Fruit fly (Drosophila melanogaster) whole organism, embryonic: ENCODE data around the gene Irk1.

ENCODE experiments used
- Adf1 ChIP-seq: fragments of 200-800 bp; sonication (Bioruptor generic); IDR thresholded peaks from 2 replicates; pipeline ENCODE4 v1.3.6; 2022; ENCODE audit warnings: missing biosample characterization, missing genetic modification characterization
- Asciz ChIP-seq: fragments of 200-800 bp; sonication (Bioruptor generic); optimal IDR thresholded peaks from 2 replicates; lab custom pipeline; 2017; ENCODE audit warnings: missing biosample characterization, mild to moderate bottlenecking, missing genetic modification characterization, missing genetic modification reagents
- C15 ChIP-seq: fragments of 200-800 bp; sonication (Bioruptor generic); IDR thresholded peaks from 3 replicates; pipeline ENCODE4 v1.3.6; 2022; ENCODE audit warnings: missing biosample characterization, missing genetic modification characterization
- CG10979 ChIP-seq: fragments of 200-800 bp; sonication (Bioruptor generic); optimal IDR thresholded peaks from 2 replicates; lab custom pipeline; 2018; ENCODE audit warnings: missing biosample characterization, mild to moderate bottlenecking, missing genetic modification characterization, moderate library complexity
- CG11560 ChIP-seq: fragments of 200-800 bp; sonication (Bioruptor generic); IDR thresholded peaks from 3 replicates; pipeline ENCODE4 v1.3.6; 2022; ENCODE audit warnings: missing biosample characterization, missing genetic modification characterization
- CG12236 ChIP-seq: fragments of 200-800 bp; sonication (Bioruptor generic); optimal IDR thresholded peaks from 2 replicates; lab custom pipeline; 2016; ENCODE audit warnings: missing biosample characterization, missing genetic modification characterization
- CG1233 ChIP-seq: fragments of 200-800 bp; sonication (Bioruptor generic); optimal IDR thresholded peaks from 4 replicates; lab custom pipeline; 2018; ENCODE audit warnings: missing biosample characterization, mild to moderate bottlenecking, missing genetic modification characterization
- CG15073 ChIP-seq: fragments of 200-800 bp; sonication (Bioruptor generic); optimal IDR thresholded peaks from 2 replicates; lab custom pipeline; 2016; ENCODE audit warnings: missing biosample characterization, missing genetic modification characterization
- CG15696 ChIP-seq: fragments of 200-800 bp; sonication (Bioruptor generic); optimal IDR thresholded peaks from 2 replicates; lab custom pipeline; 2019; ENCODE audit warnings: missing biosample characterization, mild to moderate bottlenecking, missing genetic modification characterization, moderate library complexity
- CG1647 ChIP-seq: fragments of 200-800 bp; sonication (Bioruptor generic); optimal IDR thresholded peaks from 3 replicates; lab custom pipeline; 2016; ENCODE audit warnings: missing biosample characterization, missing genetic modification characterization
- CG17361 ChIP-seq: fragments of 200-800 bp; sonication (Bioruptor generic); IDR thresholded peaks from 3 replicates; pipeline ENCODE4 v1.3.6; 2022; ENCODE audit warnings: missing biosample characterization, missing genetic modification characterization
- CG18262 ChIP-seq: fragments of 200-800 bp; optimal IDR thresholded peaks from 3 replicates; lab custom pipeline; 2019; ENCODE audit warnings: missing biosample characterization, mild to moderate bottlenecking, missing genetic modification characterization, moderate library complexity
- CG30403 ChIP-seq: fragments of 200-800 bp; sonication (Bioruptor generic); optimal IDR thresholded peaks from 3 replicates; lab custom pipeline; 2016; ENCODE audit warnings: missing biosample characterization, missing genetic modification characterization
- CG3995 ChIP-seq: fragments of 200-800 bp; sonication (Bioruptor generic); optimal IDR thresholded peaks from 3 replicates; lab custom pipeline; 2016; ENCODE audit warnings: missing biosample characterization, missing genetic modification characterization
- CG42726 ChIP-seq: fragments of 200-800 bp; sonication (Bioruptor generic); IDR thresholded peaks from 2 replicates; pipeline ENCODE4 v1.3.6; 2022; ENCODE audit warnings: missing biosample characterization, missing genetic modification characterization; ENCODE audit not compliant: partially characterized antibody
- CG4617 ChIP-seq: fragments of 200-800 bp; sonication (Bioruptor generic); optimal IDR thresholded peaks from 3 replicates; lab custom pipeline; 2016; ENCODE audit warnings: missing biosample characterization, missing genetic modification characterization, borderline replicate concordance
- CG5245 ChIP-seq: fragments of 200-800 bp; sonication (Bioruptor generic); optimal IDR thresholded peaks from 3 replicates; lab custom pipeline; 2016; ENCODE audit warnings: missing biosample characterization, missing genetic modification characterization
- CG5953 ChIP-seq: fragments of 200-800 bp; sonication (Bioruptor generic); IDR thresholded peaks from 2 replicates; pipeline ENCODE4 v1.3.6; 2022; ENCODE audit warnings: missing biosample characterization, missing genetic modification characterization
- CG6254 ChIP-seq: fragments of 200-800 bp; sonication (Bioruptor generic); optimal IDR thresholded peaks from 3 replicates; lab custom pipeline; 2017; ENCODE audit warnings: mild to moderate bottlenecking, missing biosample characterization, missing genetic modification reagents, missing genetic modification characterization
- CG6813 ChIP-seq: fragments of 200-800 bp; sonication (Bioruptor generic); optimal IDR thresholded peaks from 2 replicates; lab custom pipeline; 2017; ENCODE audit warnings: missing biosample characterization, missing genetic modification characterization, mild to moderate bottlenecking, moderate library complexity, missing genetic modification reagents
- CG6854 ChIP-seq: fragments of 200-800 bp; sonication (Bioruptor generic); optimal IDR thresholded peaks from 3 replicates; lab custom pipeline; 2017; ENCODE audit warnings: missing biosample characterization, mild to moderate bottlenecking, missing genetic modification characterization
- CG7271 ChIP-seq: fragments of 200-800 bp; sonication (Bioruptor generic); optimal IDR thresholded peaks from 2 replicates; lab custom pipeline; 2018; ENCODE audit warnings: missing biosample characterization, mild to moderate bottlenecking, missing genetic modification characterization, moderate library complexity
- CG8765 ChIP-seq: fragments of 200-800 bp; sonication (Bioruptor generic); IDR thresholded peaks from 2 replicates; pipeline ENCODE4 v1.3.6; 2022; ENCODE audit warnings: missing biosample characterization, missing genetic modification characterization
- CG8924 ChIP-seq: fragments of 200-800 bp; optimal IDR thresholded peaks from 3 replicates; lab custom pipeline; 2019; ENCODE audit warnings: missing biosample characterization, mild to moderate bottlenecking, missing genetic modification characterization, moderate library complexity
- CG9727 ChIP-seq: fragments of 200-800 bp; sonication (Bioruptor generic); optimal IDR thresholded peaks from 3 replicates; lab custom pipeline; 2017; ENCODE audit warnings: missing biosample characterization, mild to moderate bottlenecking, missing genetic modification characterization
- CG9876 ChIP-seq: fragments of 200-800 bp; sonication (Bioruptor generic); optimal IDR thresholded peaks from 2 replicates; lab custom pipeline; 2016; ENCODE audit warnings: missing biosample characterization, missing genetic modification characterization
- D19A ChIP-seq: fragments of 200-800 bp; optimal IDR thresholded peaks from 3 replicates; lab custom pipeline; 2019; ENCODE audit warnings: missing biosample characterization, mild to moderate bottlenecking, missing genetic modification characterization, moderate library complexity
- HmgZ ChIP-seq: fragments of 200-800 bp; sonication (Bioruptor generic); optimal IDR thresholded peaks from 2 replicates; lab custom pipeline; 2018; ENCODE audit warnings: missing biosample characterization, mild to moderate bottlenecking, missing genetic modification characterization
- Hr3 ChIP-seq: fragments of 200-800 bp; sonication (Bioruptor generic); optimal IDR thresholded peaks from 3 replicates; lab custom pipeline; 2016; ENCODE audit warnings: missing biosample characterization, missing genetic modification characterization
- Hr39 ChIP-seq: fragments of >200 bp; optimal IDR thresholded peaks from 2 replicates; lab custom pipeline; 2017
- Jarid2 ChIP-seq: fragments of 200-800 bp; sonication (Bioruptor generic); optimal IDR thresholded peaks from 3 replicates; lab custom pipeline; 2017; ENCODE audit warnings: mild to moderate bottlenecking, missing biosample characterization, missing genetic modification reagents, missing genetic modification characterization
- MBD-R2 ChIP-seq: fragments of 200-800 bp; sonication (Bioruptor generic); IDR thresholded peaks from 2 replicates; pipeline ENCODE4 v1.3.6; 2022; ENCODE audit warnings: missing biosample characterization, missing genetic modification characterization
- Meics ChIP-seq: fragments of 200-800 bp; sonication (Bioruptor generic); optimal IDR thresholded peaks from 2 replicates; lab custom pipeline; 2017; ENCODE audit warnings: missing biosample characterization, mild to moderate bottlenecking, missing genetic modification characterization
- Xrp1 ChIP-seq: fragments of 200-800 bp; sonication (Bioruptor generic); IDR thresholded peaks from 2 replicates; pipeline ENCODE4 v1.3.6; 2022; ENCODE audit warnings: missing biosample characterization, missing genetic modification characterization
- croc ChIP-seq: fragments of 200-800 bp; sonication (Bioruptor generic); conservative IDR thresholded peaks from 3 replicates; pipeline ENCODE4 v1.3.6; 2022; ENCODE audit warnings: missing biosample characterization, missing genetic modification characterization
- crol ChIP-seq: fragments of 200-800 bp; sonication (Bioruptor generic); IDR thresholded peaks from 2 replicates; pipeline ENCODE4 v1.3.6; 2022; ENCODE audit warnings: missing biosample characterization, missing genetic modification characterization
- cwo ChIP-seq: fragments of 200-800 bp; sonication (Bioruptor generic); optimal IDR thresholded peaks from 3 replicates; lab custom pipeline; 2017; ENCODE audit warnings: missing biosample characterization, missing genetic modification characterization, mild to moderate bottlenecking, moderate library complexity, missing genetic modification reagents
- disco-r ChIP-seq: fragments of 200-800 bp; sonication (Bioruptor generic); optimal IDR thresholded peaks from 2 replicates; lab custom pipeline; 2016; ENCODE audit warnings: missing biosample characterization, missing genetic modification characterization
- dmrt11E ChIP-seq: fragments of 200-800 bp; sonication (Bioruptor generic); optimal IDR thresholded peaks from 3 replicates; lab custom pipeline; 2018; ENCODE audit warnings: missing biosample characterization, mild to moderate bottlenecking, missing genetic modification characterization, moderate library complexity
- fd102C ChIP-seq: fragments of 200-800 bp; sonication (Bioruptor generic); optimal IDR thresholded peaks from 2 replicates; lab custom pipeline; 2018; ENCODE audit warnings: missing biosample characterization, mild to moderate bottlenecking, missing genetic modification characterization, moderate library complexity
- fru ChIP-seq: fragments of >200 bp; optimal IDR thresholded peaks from 2 replicates; lab custom pipeline; 2017
- h ChIP-seq: fragments of >200 bp; optimal IDR thresholded peaks from 2 replicates; lab custom pipeline; 2017
- ham ChIP-seq: fragments of 200-800 bp; sonication (Bioruptor generic); IDR thresholded peaks from 2 replicates; pipeline ENCODE4 v1.3.6; 2022; ENCODE audit warnings: missing biosample characterization, missing genetic modification characterization
- hbn ChIP-seq: fragments of 200-800 bp; sonication (Bioruptor generic); IDR thresholded peaks from 2 replicates; pipeline ENCODE4 v1.3.6; 2022; ENCODE audit warnings: missing biosample characterization, missing genetic modification characterization; ENCODE audit not compliant: partially characterized antibody
- ken ChIP-seq: fragments of 200-800 bp; sonication (Bioruptor generic); IDR thresholded peaks from 3 replicates; pipeline ENCODE4 v1.3.6; 2022; ENCODE audit warnings: missing biosample characterization, missing genetic modification characterization
- kni ChIP-seq: fragments of 200-800 bp; sonication (Bioruptor generic); optimal IDR thresholded peaks from 3 replicates; lab custom pipeline; 2017; ENCODE audit warnings: mild to moderate bottlenecking, missing biosample characterization, missing genetic modification reagents, missing genetic modification characterization
- pros ChIP-seq: fragments of 200-800 bp; sonication (Bioruptor generic); optimal IDR thresholded peaks from 3 replicates; lab custom pipeline; 2019; ENCODE audit warnings: missing biosample characterization, mild to moderate bottlenecking, missing genetic modification characterization, moderate library complexity
- ro ChIP-seq: fragments of 200-800 bp; sonication (Bioruptor generic); IDR thresholded peaks from 2 replicates; pipeline ENCODE4 v1.3.6; 2022; ENCODE audit warnings: missing biosample characterization, missing genetic modification characterization
- scrt ChIP-seq: fragments of 200-800 bp; sonication (Bioruptor generic); optimal IDR thresholded peaks from 2 replicates; lab custom pipeline; 2018; ENCODE audit warnings: missing biosample characterization, mild to moderate bottlenecking, missing genetic modification characterization, moderate library complexity
- seq ChIP-seq: fragments of 200-800 bp; sonication (Bioruptor generic); IDR thresholded peaks from 2 replicates; pipeline ENCODE4 v1.3.6; 2022; ENCODE audit warnings: missing biosample characterization, missing genetic modification characterization
- slou ChIP-seq: fragments of 200-800 bp; sonication (Bioruptor generic); optimal IDR thresholded peaks from 3 replicates; lab custom pipeline; 2016; ENCODE audit warnings: missing biosample characterization, missing genetic modification characterization
- tio ChIP-seq: fragments of 200-800 bp; sonication (Bioruptor generic); optimal IDR thresholded peaks from 2 replicates; lab custom pipeline; 2017; ENCODE audit warnings: missing biosample characterization, missing genetic modification characterization, inconsistent platforms

The Irk1 gene

dm6 chr3R:23180980-23181630 is 13.0 kb downstream of the Irk1 start (continued):
- no peak for TF ChIP-seq dmrt11E
- TF ChIP-seq Asciz: peak; percentile 82
- TF ChIP-seq CG9876: no peak
- TF ChIP-seq ro (GFP tag; lab: Robert Waterston, UW): no peak
- no peak for TF ChIP-seq pros (GFP tag; lab: Kevin White, UChicago)
- TF ChIP-seq seq (GFP tag; lab: Robert Waterston, UW): no peak
- no peak for TF ChIP-seq CG5245 (GFP tag; lab: Kevin White, UChicago)
- TF ChIP-seq ken (GFP tag; lab: Robert Waterston, UW): no peak
- TF ChIP-seq CG6813: peak; percentile 29
- peak; percentile 84 for TF ChIP-seq Meics (GFP tag; lab: Kevin White, UChicago)
- no peak for TF ChIP-seq CG5953
- TF ChIP-seq C15 (GFP tag; lab: Robert Waterston, UW): no peak
- no peak for TF ChIP-seq Hr3
- no peak for TF ChIP-seq tio (GFP tag; lab: Kevin White, UChicago)
- no peak for TF ChIP-seq croc (GFP tag; lab: Robert Waterston, UW)
- TF ChIP-seq slou: no peak
- no peak for TF ChIP-seq scrt
- no peak for TF ChIP-seq CG4617
- TF ChIP-seq CG6854: no peak
- no peak for TF ChIP-seq CG3995 (GFP tag; lab: Kevin White, UChicago)
- no peak for TF ChIP-seq fru
- TF ChIP-seq CG30403 (GFP tag; lab: Kevin White, UChicago): no peak
- TF ChIP-seq CG9727 (GFP tag; lab: Kevin White, UChicago): peak; percentile 24
- TF ChIP-seq CG7271 (tag; lab: Kevin White, UChicago): no peak
- no peak for TF ChIP-seq Adf1 (GFP tag; lab: Robert Waterston, UW)
- TF ChIP-seq CG8765: no peak
- TF ChIP-seq crol (GFP tag; lab: Robert Waterston, UW): no peak
- no peak for TF ChIP-seq CG15073
- no peak for TF ChIP-seq CG18262 (tag; lab: Kevin White, UChicago)
- no peak for TF ChIP-seq Xrp1 (GFP tag; lab: Robert Waterston, UW)
- TF ChIP-seq CG15696 (tag; lab: Kevin White, UChicago): peak; percentile 14
- no peak for TF ChIP-seq CG8924
- no peak for TF ChIP-seq fd102C (GFP tag; lab: Kevin White, UChicago)
- TF ChIP-seq Hr39 (lab: Kevin White, UChicago): no peak
- peak; percentile 32 for TF ChIP-seq CG10979 (tag; lab: Kevin White, UChicago)
- no peak for TF ChIP-seq HmgZ (tag; lab: Kevin White, UChicago)
- TF ChIP-seq CG11560: no peak
- TF ChIP-seq h (lab: Kevin White, UChicago): no peak
- TF ChIP-seq ham (GFP tag; lab: Robert Waterston, UW): no peak
- no peak for TF ChIP-seq D19A (tag; lab: Kevin White, UChicago)
- no peak for TF ChIP-seq CG6254 (GFP tag; lab: Kevin White, UChicago)
- TF ChIP-seq kni (GFP tag; lab: Kevin White, UChicago): no peak
- no peak for TF ChIP-seq hbn (GFP tag; lab: Robert Waterston, UW)
- no peak for TF ChIP-seq Jarid2 (GFP tag; lab: Kevin White, UChicago)
- no peak for TF ChIP-seq CG42726
- TF ChIP-seq disco-r: no peak
- TF ChIP-seq CG12236 (GFP tag; lab: Kevin White, UChicago): no peak
- peak; percentile 45 for TF ChIP-seq cwo (GFP tag; lab: Kevin White, UChicago)
- no peak for TF ChIP-seq MBD-R2 (GFP tag; lab: Robert Waterston, UW)
- TF ChIP-seq CG17361 (GFP tag; lab: Robert Waterston, UW): no peak
- no peak for TF ChIP-seq CG1233 (GFP tag; lab: Kevin White, UChicago)
- no peak for TF ChIP-seq CG1647 (GFP tag; lab: Kevin White, UChicago)
